Fruit fly (Drosophila melanogaster) whole organism, embryonic: Measurements from ENCODE around the gene sqh.

Experiments
- Atf6 ChIP-seq: fragments of 200-800 bp; sonication (Bioruptor generic); IDR thresholded peaks from 2 replicates; pipeline ENCODE4 v1.3.6; 2022; ENCODE audit warnings: missing biosample characterization, missing genetic modification characterization
- B-H2 ChIP-seq: fragments of 200-800 bp; sonication (Bioruptor generic); optimal IDR thresholded peaks from 2 replicates; lab custom pipeline; 2018; ENCODE audit warnings: missing biosample characterization, mild to moderate bottlenecking, missing genetic modification characterization
- CG10209 ChIP-seq: fragments of 200-800 bp; sonication (Bioruptor generic); optimal IDR thresholded peaks from 3 replicates; lab custom pipeline; 2017; ENCODE audit warnings: missing biosample characterization, mild to moderate bottlenecking, missing genetic modification characterization, missing genetic modification reagents
- CG10267 ChIP-seq: fragments of 200-800 bp; sonication (Bioruptor generic); optimal IDR thresholded peaks from 2 replicates; lab custom pipeline; 2018; ENCODE audit warnings: missing biosample characterization, mild to moderate bottlenecking, missing genetic modification characterization, moderate library complexity
- CG10565 ChIP-seq: fragments of 200-800 bp; sonication (Bioruptor generic); optimal IDR thresholded peaks from 3 replicates; lab custom pipeline; 2016; ENCODE audit warnings: missing biosample characterization, mild to moderate bottlenecking, missing genetic modification characterization
- CG11696 ChIP-seq: fragments of 200-800 bp; sonication (Bioruptor generic); IDR thresholded peaks from 2 replicates; pipeline ENCODE4 v1.3.6; 2022; ENCODE audit warnings: missing biosample characterization, missing genetic modification characterization
- CG13287 ChIP-seq: fragments of 200-800 bp; sonication (Bioruptor generic); IDR thresholded peaks from 2 replicates; pipeline ENCODE4 v1.3.6; 2022; ENCODE audit warnings: missing biosample characterization, missing genetic modification characterization; ENCODE audit not compliant: partially characterized antibody
- CG13894 ChIP-seq: fragments of 200-800 bp; sonication (Bioruptor generic); optimal IDR thresholded peaks from 3 replicates; lab custom pipeline; 2018; ENCODE audit warnings: missing biosample characterization, mild to moderate bottlenecking, missing genetic modification characterization, moderate library complexity
- CG15601 ChIP-seq: fragments of 200-800 bp; sonication (Bioruptor generic); optimal IDR thresholded peaks from 3 replicates; lab custom pipeline; 2019; ENCODE audit warnings: missing biosample characterization, mild to moderate bottlenecking, missing genetic modification characterization, moderate library complexity
- CG30020 ChIP-seq: fragments of 200-800 bp; optimal IDR thresholded peaks from 2 replicates; lab custom pipeline; 2019; ENCODE audit warnings: missing biosample characterization, mild to moderate bottlenecking, missing genetic modification characterization, moderate library complexity
- CG31441 ChIP-seq: fragments of 200-800 bp; sonication (Bioruptor generic); IDR thresholded peaks from 2 replicates; pipeline ENCODE4 v1.3.6; 2022; ENCODE audit warnings: missing biosample characterization, missing genetic modification characterization
- CG3407 ChIP-seq: fragments of 200-800 bp; sonication (Bioruptor generic); optimal IDR thresholded peaks from 2 replicates; lab custom pipeline; 2018; ENCODE audit warnings: missing biosample characterization, mild to moderate bottlenecking, missing genetic modification characterization
- CG34376 ChIP-seq: fragments of 200-800 bp; sonication (Bioruptor generic); optimal IDR thresholded peaks from 2 replicates; lab custom pipeline; 2018; ENCODE audit warnings: missing biosample characterization, mild to moderate bottlenecking, missing genetic modification characterization
- CG6683 ChIP-seq: fragments of 200-800 bp; sonication (Bioruptor generic); optimal IDR thresholded peaks from 2 replicates; lab custom pipeline; 2017; ENCODE audit warnings: missing biosample characterization, mild to moderate bottlenecking, missing genetic modification characterization, missing genetic modification reagents
- D ChIP-seq, 2 experiments: fragments of 200-800 bp in 1 of 2; fragments of >200 bp in 1 of 2; sonication (Bioruptor generic) in 1 of 2; optimal IDR thresholded peaks; 2 replicates in 1 of 2; 3 replicates in 1 of 2; lab custom pipeline; 2017; ENCODE audit warnings: mild to moderate bottlenecking in 1 of 2, missing biosample characterization in 1 of 2, missing genetic modification characterization in 1 of 2, missing genetic modification reagents in 1 of 2
- D19B ChIP-seq: fragments of 200-800 bp; sonication (Bioruptor generic); optimal IDR thresholded peaks from 2 replicates; lab custom pipeline; 2017; ENCODE audit warnings: missing biosample characterization, mild to moderate bottlenecking, missing genetic modification characterization
- Dref ChIP-seq: fragments of 200-800 bp; sonication (Bioruptor generic); IDR thresholded peaks from 2 replicates; pipeline ENCODE4 v1.3.6; 2022; ENCODE audit warnings: missing biosample characterization, missing genetic modification characterization
- Ets65A ChIP-seq: fragments of 200-800 bp; sonication (Bioruptor generic); peaks from one replicate; lab custom pipeline; 2016; ENCODE audit warnings: missing biosample characterization, missing genetic modification characterization
- GATAe ChIP-seq: fragments of 200-800 bp; sonication (Bioruptor generic); conservative IDR thresholded peaks from 2 replicates; pipeline ENCODE4 v1.3.6; 2022; ENCODE audit warnings: missing biosample characterization, missing genetic modification characterization
- H15 ChIP-seq: fragments of 200-800 bp; sonication (Bioruptor generic); IDR thresholded peaks from 3 replicates; pipeline ENCODE4 v1.3.6; 2022; ENCODE audit warnings: missing biosample characterization, missing genetic modification characterization
- HHEX ChIP-seq: fragments of 200-800 bp; sonication (Bioruptor generic); optimal IDR thresholded peaks from 3 replicates; lab custom pipeline; 2017; ENCODE audit warnings: missing biosample characterization, mild to moderate bottlenecking, missing genetic modification characterization, missing genetic modification reagents
- HLH3B ChIP-seq: fragments of 200-800 bp; sonication (Bioruptor generic); IDR thresholded peaks from 2 replicates; pipeline ENCODE4 v1.3.6; 2022; ENCODE audit warnings: missing biosample characterization, missing genetic modification characterization
- HLH4C ChIP-seq: fragments of 200-800 bp; sonication (Bioruptor generic); IDR thresholded peaks from 3 replicates; pipeline ENCODE4 v1.3.6; 2022; ENCODE audit warnings: missing biosample characterization, missing genetic modification characterization; ENCODE audit not compliant: partially characterized antibody
- HLHmδ ChIP-seq: fragments of 200-800 bp; sonication (Bioruptor generic); optimal IDR thresholded peaks from 2 replicates; lab custom pipeline; 2018; ENCODE audit warnings: missing biosample characterization, mild to moderate bottlenecking, missing genetic modification characterization, moderate library complexity
- Hmx ChIP-seq: fragments of 200-800 bp; sonication (Bioruptor generic); optimal IDR thresholded peaks from 2 replicates; lab custom pipeline; 2016; ENCODE audit warnings: missing biosample characterization, missing genetic modification characterization
- Lhr ChIP-seq: fragments of 200-800 bp; sonication (Bioruptor generic); optimal IDR thresholded peaks from 3 replicates; lab custom pipeline; 2017; ENCODE audit warnings: mild to moderate bottlenecking, missing biosample characterization, missing genetic modification reagents, missing genetic modification characterization
- MTF-1 ChIP-seq: fragments of 200-800 bp; sonication (Bioruptor generic); optimal IDR thresholded peaks from 2 replicates; lab custom pipeline; 2018; ENCODE audit warnings: missing biosample characterization, mild to moderate bottlenecking, missing genetic modification characterization, borderline replicate concordance
- Mad ChIP-seq: fragments of 200-800 bp; sonication (Bioruptor generic); optimal IDR thresholded peaks from 2 replicates; lab custom pipeline; 2016; ENCODE audit warnings: missing biosample characterization, missing genetic modification characterization
- Sin3A ChIP-seq: fragments of >200 bp; optimal IDR thresholded peaks from 2 replicates; lab custom pipeline; 2018
- Stat92E ChIP-seq, 3 experiments: fragments of >200 bp in 2 of 3; fragments of 200-800 bp in 1 of 3; sonication (Bioruptor generic) in 1 of 3; optimal IDR thresholded peaks; 2 replicates each; lab custom pipeline; 2017 to 2019; ENCODE audit warnings: missing biosample characterization in 3 of 3, missing genetic modification characterization in 3 of 3, mild to moderate bottlenecking in 1 of 3, moderate library complexity in 1 of 3
- Taf1 ChIP-seq: fragments of 200-800 bp; sonication (Bioruptor generic); IDR thresholded peaks from 2 replicates; pipeline ENCODE4 v1.3.6; 2022; ENCODE audit warnings: missing biosample characterization, missing genetic modification characterization
- ato ChIP-seq: fragments of 200-800 bp; sonication (Bioruptor generic); IDR thresholded peaks from 2 replicates; pipeline ENCODE4 v1.3.6; 2022; ENCODE audit warnings: missing biosample characterization, missing genetic modification characterization; ENCODE audit not compliant: partially characterized antibody
- chm ChIP-seq: fragments of 200-800 bp; sonication (Bioruptor generic); IDR thresholded peaks from 2 replicates; pipeline ENCODE4 v1.3.6; 2022; ENCODE audit warnings: missing biosample characterization, missing genetic modification characterization
- crc ChIP-seq: fragments of 200-800 bp; sonication (Bioruptor generic); optimal IDR thresholded peaks from 2 replicates; lab custom pipeline; 2016; ENCODE audit warnings: missing biosample characterization, missing genetic modification characterization
- crol ChIP-seq: fragments of 200-800 bp; sonication (Bioruptor generic); IDR thresholded peaks from 2 replicates; pipeline ENCODE4 v1.3.6; 2022; ENCODE audit warnings: missing biosample characterization, missing genetic modification characterization
- hkb ChIP-seq, 2 experiments: fragments of 200-800 bp in 1 of 2; fragments of >200 bp in 1 of 2; sonication (Bioruptor generic) in 1 of 2; IDR thresholded peaks in 1 of 2; optimal IDR thresholded peaks in 1 of 2; 2 replicates each; pipeline versions ENCODE4 v1.3.6 to Lab custom; 2017 to 2022; ENCODE audit warnings: missing biosample characterization in 1 of 2, missing genetic modification characterization in 1 of 2
- inv ChIP-seq: fragments of 200-800 bp; sonication (Bioruptor generic); IDR thresholded peaks from 2 replicates; pipeline ENCODE4 v1.3.6; 2022; ENCODE audit warnings: missing biosample characterization, missing genetic modification characterization; ENCODE audit not compliant: partially characterized antibody
- jumu ChIP-seq: fragments of 200-800 bp; sonication (Bioruptor generic); optimal IDR thresholded peaks from 3 replicates; lab custom pipeline; 2016; ENCODE audit warnings: missing biosample characterization, missing genetic modification characterization
- kni ChIP-seq: fragments of 200-800 bp; sonication (Bioruptor generic); optimal IDR thresholded peaks from 3 replicates; lab custom pipeline; 2017; ENCODE audit warnings: mild to moderate bottlenecking, missing biosample characterization, missing genetic modification reagents, missing genetic modification characterization
- nom ChIP-seq: fragments of 200-800 bp; sonication (Bioruptor generic); optimal IDR thresholded peaks from 2 replicates; lab custom pipeline; 2017; ENCODE audit warnings: missing biosample characterization, missing genetic modification characterization, mild to moderate bottlenecking, moderate library complexity, missing genetic modification reagents
- prd ChIP-seq, 3 experiments: fragments of >200 bp in 2 of 3; fragments of 200-800 bp in 1 of 3; sonication (Bioruptor generic) in 1 of 3; optimal IDR thresholded peaks in 2 of 3; IDR thresholded peaks in 1 of 3; 2 replicates in 2 of 3; 3 replicates in 1 of 3; pipeline versions ENCODE4 v1.3.6 to Lab custom; 2017 to 2022; ENCODE audit warnings: missing biosample characterization in 1 of 3, missing genetic modification characterization in 1 of 3
- pzg ChIP-seq: fragments of 200-800 bp; sonication (Bioruptor generic); optimal IDR thresholded peaks from 3 replicates; lab custom pipeline; 2018; ENCODE audit warnings: missing biosample characterization, mild to moderate bottlenecking, missing genetic modification characterization, moderate library complexity
- row ChIP-seq: fragments of 200-800 bp; sonication (Bioruptor generic); IDR thresholded peaks from 3 replicates; pipeline ENCODE4 v1.3.6; 2022; ENCODE audit warnings: missing biosample characterization, missing genetic modification characterization
- run ChIP-seq: fragments of 200-800 bp; sonication (Bioruptor generic); optimal IDR thresholded peaks from 3 replicates; lab custom pipeline; 2018; ENCODE audit warnings: missing biosample characterization, mild to moderate bottlenecking, missing genetic modification characterization
- schlank ChIP-seq: fragments of 200-800 bp; sonication (Bioruptor generic); optimal IDR thresholded peaks from 2 replicates; lab custom pipeline; 2018; ENCODE audit warnings: missing biosample characterization, mild to moderate bottlenecking, missing genetic modification characterization
- sug ChIP-seq: fragments of 200-800 bp; optimal IDR thresholded peaks from 2 replicates; lab custom pipeline; 2019; ENCODE audit warnings: missing biosample characterization, mild to moderate bottlenecking, missing genetic modification characterization, moderate library complexity
- tin ChIP-seq: fragments of 200-800 bp; sonication (Bioruptor generic); optimal IDR thresholded peaks from 3 replicates; lab custom pipeline; 2016; ENCODE audit warnings: missing biosample characterization, missing genetic modification characterization
- zf30C ChIP-seq: fragments of 200-800 bp; sonication (Bioruptor generic); optimal IDR thresholded peaks from 3 replicates; lab custom pipeline; 2018; ENCODE audit warnings: missing biosample characterization, mild to moderate bottlenecking, missing genetic modification characterization
- zfh1 ChIP-seq: fragments of 200-800 bp; sonication (Bioruptor generic); IDR thresholded peaks from 3 replicates; pipeline ENCODE4 v1.3.6; 2022; ENCODE audit warnings: missing biosample characterization, missing genetic modification characterization

Gene sqh

DNA sequence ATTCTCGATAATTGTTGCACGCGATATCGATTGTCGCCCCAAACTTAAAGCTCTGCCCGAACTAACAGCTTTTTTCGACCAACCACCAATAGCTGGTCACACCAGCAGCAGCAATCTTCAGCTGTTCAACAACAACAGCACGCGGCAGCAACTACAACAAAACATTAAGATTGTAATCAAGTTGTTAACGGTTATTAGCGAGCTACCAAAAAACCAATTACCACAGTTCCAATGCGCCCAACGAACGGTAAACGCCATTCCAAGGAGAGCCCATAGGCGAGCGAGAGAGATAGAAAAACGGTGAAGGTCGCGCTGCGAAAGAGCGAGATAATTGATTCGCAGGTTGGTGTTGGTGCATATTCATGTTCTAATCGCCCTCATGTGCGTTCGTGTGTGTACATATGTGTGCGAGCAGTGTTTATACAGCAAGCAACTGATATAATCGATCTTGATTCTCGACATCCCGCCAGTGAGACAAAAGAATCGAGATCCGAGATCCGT is 5.0 kb downstream of the sqh start, which contains the start of gene Efr (continued):
- TF ChIP-seq inv (GFP tag; lab: Robert Waterston, UW) = no peak
- no peak for TF ChIP-seq CG15601 (tag; lab: Kevin White, UChicago)
- TF ChIP-seq prd (optimal IDR thresholded peaks at IDR 0.05; lab: Kevin White, UChicago) = no peak
- no peak for TF ChIP-seq prd (GFP tag; IDR thresholded peaks at IDR 0.05; lab: Robert Waterston, UW)
- TF ChIP-seq run (tag; lab: Kevin White, UChicago) = no peak
- 0 out of 2 replicates have a peak, but pooled peaks have one; percentile 33 for TF ChIP-seq GATAe
- peak; percentile 42; the same call in 2 of the 3 replicates for TF ChIP-seq HLH4C (GFP tag; lab: Robert Waterston, UW)
- no peak for TF ChIP-seq H15 (GFP tag; lab: Robert Waterston, UW)
- TF ChIP-seq B-H2 = no peak
- TF ChIP-seq Mad (GFP tag; lab: Kevin White, UChicago) = no peak
- no peak for TF ChIP-seq Stat92E (GFP tag; optimal IDR thresholded peaks at IDR 0.05; lab: Kevin White, UChicago)
- TF ChIP-seq nom (GFP tag; lab: Kevin White, UChicago) = no peak
- TF ChIP-seq kni (GFP tag; lab: Kevin White, UChicago) = peak; percentile 55
- peak; percentile 56 for TF ChIP-seq pzg (GFP tag; lab: Kevin White, UChicago)
- TF ChIP-seq CG34376 (GFP tag; lab: Kevin White, UChicago) = peak; percentile 94
- TF ChIP-seq hkb (optimal IDR thresholded peaks at IDR 0.05; lab: Kevin White, UChicago) = no peak
- TF ChIP-seq hkb (GFP tag; IDR thresholded peaks at IDR 0.05; lab: Robert Waterston, UW) = no peak
- no peak for TF ChIP-seq CG3407
- no peak for TF ChIP-seq Taf1 (GFP tag; lab: Robert Waterston, UW)
- no peak for TF ChIP-seq MTF-1 (GFP tag; lab: Kevin White, UChicago)
- no peak for TF ChIP-seq CG10209 (GFP tag; lab: Kevin White, UChicago)
- no peak for TF ChIP-seq tin (GFP tag; lab: Kevin White, UChicago)
- peak; percentile 27 for TF ChIP-seq Lhr (GFP tag; lab: Kevin White, UChicago)
- no peak for TF ChIP-seq zfh1 (GFP tag; lab: Robert Waterston, UW)
- peak; percentile 71 for TF ChIP-seq sug (tag; lab: Kevin White, UChicago)
- TF ChIP-seq crol (GFP tag; lab: Robert Waterston, UW) = no peak
- no peak for TF ChIP-seq CG10565 (GFP tag; lab: Kevin White, UChicago)
- no peak for TF ChIP-seq Atf6 (GFP tag; lab: Robert Waterston, UW)
- no peak for TF ChIP-seq Hmx
- no peak for TF ChIP-seq crc (GFP tag; lab: Kevin White, UChicago)
- no peak for TF ChIP-seq ato (GFP tag; lab: Robert Waterston, UW)
- TF ChIP-seq D19B (GFP tag; lab: Kevin White, UChicago) = no peak
- peak; percentile 60 for TF ChIP-seq CG13287 (GFP tag; lab: Robert Waterston, UW)
- no peak for TF ChIP-seq jumu (GFP tag; lab: Kevin White, UChicago)
- no peak for TF ChIP-seq D (optimal IDR thresholded peaks at IDR 0.05; lab: Kevin White, UChicago)
- TF ChIP-seq D (GFP tag; optimal IDR thresholded peaks at IDR 0.05; lab: Kevin White, UChicago) = no peak
- no peak for TF ChIP-seq HLHmδ (GFP tag; lab: Kevin White, UChicago)
- no peak for TF ChIP-seq zf30C
- TF ChIP-seq Ets65A (GFP tag; lab: Kevin White, UChicago) = no peak
- TF ChIP-seq HHEX (GFP tag; lab: Kevin White, UChicago) = peak; percentile 36
- no peak for TF ChIP-seq chm
- no peak for TF ChIP-seq HLH3B
- TF ChIP-seq CG13894 (tag; lab: Kevin White, UChicago) = peak; percentile 17
- TF ChIP-seq CG31441 = no peak
- TF ChIP-seq CG6683 (GFP tag; lab: Kevin White, UChicago) = no peak
- no peak for TF ChIP-seq CG11696 (GFP tag; lab: Robert Waterston, UW)
- no peak for TF ChIP-seq Sin3A
- no peak for TF ChIP-seq schlank (tag; lab: Kevin White, UChicago)
- no peak for TF ChIP-seq CG30020
- no peak; the same call in 2 of the 3 replicates for TF ChIP-seq row (GFP tag; lab: Robert Waterston, UW)
- peak; percentile 76 for TF ChIP-seq Dref
- no peak for TF ChIP-seq CG10267 (tag; lab: Kevin White, UChicago)
